Fruit fly (Drosophila melanogaster) whole organism, embryonic: ENCODE measurements around the gene CG10063.

Experiments
- Atf6 ChIP-seq: fragments of 200-800 bp; sonication (Bioruptor generic); IDR thresholded peaks from 2 replicates; pipeline ENCODE4 v1.3.6; 2022; ENCODE audit warnings: missing biosample characterization, missing genetic modification characterization
- Bteb2 ChIP-seq: fragments of 200-800 bp; sonication (Bioruptor generic); optimal IDR thresholded peaks from 2 replicates; lab custom pipeline; 2016; ENCODE audit warnings: missing biosample characterization, missing genetic modification characterization
- CG10147 ChIP-seq: fragments of 200-800 bp; sonication (Bioruptor generic); optimal IDR thresholded peaks from 2 replicates; lab custom pipeline; 2019; ENCODE audit warnings: missing biosample characterization, mild to moderate bottlenecking, missing genetic modification characterization, moderate library complexity
- CG11093 ChIP-seq: fragments of 200-800 bp; sonication (Bioruptor generic); IDR thresholded peaks from 3 replicates; pipeline ENCODE4 v1.3.6; 2022; ENCODE audit warnings: missing biosample characterization, missing genetic modification characterization
- CG11398 ChIP-seq: fragments of 200-800 bp; sonication (Bioruptor generic); optimal IDR thresholded peaks from 2 replicates; lab custom pipeline; 2016; ENCODE audit warnings: missing biosample characterization, missing genetic modification characterization
- CG12659 ChIP-seq: fragments of 200-800 bp; sonication (Bioruptor generic); optimal IDR thresholded peaks from 3 replicates; lab custom pipeline; 2017; ENCODE audit warnings: mild to moderate bottlenecking, missing biosample characterization, missing genetic modification reagents, missing genetic modification characterization
- CG14860 ChIP-seq: fragments of 200-800 bp; sonication (Bioruptor generic); IDR thresholded peaks from 3 replicates; pipeline ENCODE4 v1.3.6; 2022; ENCODE audit warnings: missing biosample characterization, missing genetic modification characterization; ENCODE audit not compliant: partially characterized antibody
- CG15479 ChIP-seq: fragments of 200-800 bp; sonication (Bioruptor generic); optimal IDR thresholded peaks from 3 replicates; lab custom pipeline; 2019; ENCODE audit warnings: missing biosample characterization, mild to moderate bottlenecking, missing genetic modification characterization, moderate library complexity
- CG15514 ChIP-seq: fragments of 200-800 bp; sonication (Bioruptor generic); optimal IDR thresholded peaks from 3 replicates; lab custom pipeline; 2017; ENCODE audit warnings: missing biosample characterization, missing genetic modification characterization, mild to moderate bottlenecking, moderate library complexity, missing genetic modification reagents
- CG17612 ChIP-seq: fragments of 200-800 bp; sonication (Bioruptor generic); IDR thresholded peaks from 2 replicates; pipeline ENCODE4 v1.3.6; 2022; ENCODE audit warnings: missing biosample characterization, missing genetic modification characterization
- CG18619 ChIP-seq: fragments of 200-800 bp; sonication (Bioruptor generic); optimal IDR thresholded peaks from 3 replicates; lab custom pipeline; 2017; ENCODE audit warnings: missing biosample characterization, mild to moderate bottlenecking, missing genetic modification characterization
- CG31365 ChIP-seq: fragments of 200-800 bp; sonication (Bioruptor generic); optimal IDR thresholded peaks from 2 replicates; lab custom pipeline; 2018; ENCODE audit warnings: missing biosample characterization, mild to moderate bottlenecking, missing genetic modification characterization
- CG32532 ChIP-seq: fragments of 200-800 bp; sonication (Bioruptor generic); IDR thresholded peaks from 2 replicates; pipeline ENCODE4 v1.3.6; 2022; ENCODE audit warnings: missing biosample characterization, missing genetic modification characterization
- CG32767 ChIP-seq: fragments of 200-800 bp; sonication (Bioruptor generic); IDR thresholded peaks from 2 replicates; pipeline ENCODE4 v1.3.6; 2022; ENCODE audit warnings: missing biosample characterization, missing genetic modification characterization
- CG3847 ChIP-seq: fragments of 200-800 bp; sonication (Bioruptor generic); IDR thresholded peaks from 2 replicates; pipeline ENCODE4 v1.3.6; 2022; ENCODE audit warnings: missing biosample characterization, missing genetic modification characterization
- CG4404 ChIP-seq: fragments of 200-800 bp; sonication (Bioruptor generic); IDR thresholded peaks from 2 replicates; pipeline ENCODE4 v1.3.6; 2022; ENCODE audit warnings: missing biosample characterization, missing genetic modification characterization
- CG5953 ChIP-seq: fragments of 200-800 bp; sonication (Bioruptor generic); IDR thresholded peaks from 2 replicates; pipeline ENCODE4 v1.3.6; 2022; ENCODE audit warnings: missing biosample characterization, missing genetic modification characterization
- CG8089 ChIP-seq: fragments of 200-800 bp; sonication (Bioruptor generic); optimal IDR thresholded peaks from 3 replicates; lab custom pipeline; 2016; ENCODE audit warnings: missing biosample characterization, missing genetic modification characterization
- CG8281 ChIP-seq: fragments of 200-800 bp; sonication (Bioruptor generic); optimal IDR thresholded peaks from 2 replicates; lab custom pipeline; 2018; ENCODE audit warnings: missing biosample characterization, mild to moderate bottlenecking, missing genetic modification characterization, moderate library complexity
- CG9817 ChIP-seq: fragments of 200-800 bp; sonication (Bioruptor generic); optimal IDR thresholded peaks from 2 replicates; lab custom pipeline; 2018; ENCODE audit warnings: missing biosample characterization, mild to moderate bottlenecking, missing genetic modification characterization, moderate library complexity
- CkIIα-i1 ChIP-seq: fragments of 200-800 bp; sonication (Bioruptor generic); IDR thresholded peaks from 2 replicates; pipeline ENCODE4 v1.3.6; 2022; ENCODE audit warnings: missing biosample characterization, missing genetic modification characterization
- Gsc ChIP-seq: fragments of 200-800 bp; sonication (Bioruptor generic); IDR thresholded peaks from 2 replicates; pipeline ENCODE4 v1.3.6; 2022; ENCODE audit warnings: missing biosample characterization, missing genetic modification characterization
- Hmx ChIP-seq: fragments of 200-800 bp; sonication (Bioruptor generic); optimal IDR thresholded peaks from 2 replicates; lab custom pipeline; 2016; ENCODE audit warnings: missing biosample characterization, missing genetic modification characterization
- Meics ChIP-seq: fragments of 200-800 bp; sonication (Bioruptor generic); optimal IDR thresholded peaks from 2 replicates; lab custom pipeline; 2017; ENCODE audit warnings: missing biosample characterization, mild to moderate bottlenecking, missing genetic modification characterization
- NC2α ChIP-seq: fragments of 200-800 bp; sonication (Bioruptor generic); optimal IDR thresholded peaks from 2 replicates; lab custom pipeline; 2016; ENCODE audit warnings: missing biosample characterization, missing genetic modification characterization
- Nf-YB ChIP-seq: fragments of 200-800 bp; sonication (Bioruptor generic); optimal IDR thresholded peaks from 3 replicates; lab custom pipeline; 2019; ENCODE audit warnings: missing biosample characterization, mild to moderate bottlenecking, missing genetic modification characterization, moderate library complexity
- Oaz ChIP-seq: fragments of 200-800 bp; sonication (Bioruptor generic); IDR thresholded peaks from 2 replicates; pipeline ENCODE4 v1.3.6; 2022; ENCODE audit warnings: missing biosample characterization, missing genetic modification characterization
- Rfx ChIP-seq: fragments of 200-800 bp; sonication (Bioruptor generic); IDR thresholded peaks from 2 replicates; pipeline ENCODE4 v1.3.6; 2022; ENCODE audit warnings: missing biosample characterization, missing genetic modification characterization
- Sry-δ ChIP-seq: fragments of 200-800 bp; sonication (Bioruptor generic); optimal IDR thresholded peaks from 2 replicates; lab custom pipeline; 2016; ENCODE audit warnings: missing biosample characterization, missing genetic modification characterization
- YL-1 ChIP-seq: fragments of 200-800 bp; sonication (Bioruptor generic); optimal IDR thresholded peaks from 3 replicates; lab custom pipeline; 2017; ENCODE audit warnings: missing biosample characterization, mild to moderate bottlenecking, missing genetic modification characterization
- ase ChIP-seq: fragments of 200-800 bp; sonication (Bioruptor generic); IDR thresholded peaks from 3 replicates; pipeline ENCODE4 v1.3.6; 2022; ENCODE audit warnings: missing biosample characterization, missing genetic modification characterization
- bigmax ChIP-seq: fragments of 200-800 bp; sonication (Bioruptor generic); optimal IDR thresholded peaks from 2 replicates; lab custom pipeline; 2018; ENCODE audit warnings: missing biosample characterization, mild to moderate bottlenecking, missing genetic modification characterization
- dati ChIP-seq: fragments of 200-800 bp; sonication (Bioruptor generic); IDR thresholded peaks from 2 replicates; pipeline ENCODE4 v1.3.6; 2022; ENCODE audit warnings: missing biosample characterization, missing genetic modification characterization
- en ChIP-seq: fragments of 200-800 bp; sonication (Bioruptor generic); optimal IDR thresholded peaks from 2 replicates; lab custom pipeline; 2016; ENCODE audit warnings: missing biosample characterization, missing genetic modification characterization
- fd102C ChIP-seq: fragments of 200-800 bp; sonication (Bioruptor generic); optimal IDR thresholded peaks from 2 replicates; lab custom pipeline; 2018; ENCODE audit warnings: missing biosample characterization, mild to moderate bottlenecking, missing genetic modification characterization, moderate library complexity
- fd64A ChIP-seq: fragments of 200-800 bp; sonication (Bioruptor generic); optimal IDR thresholded peaks from 3 replicates; lab custom pipeline; 2018; ENCODE audit warnings: missing biosample characterization, mild to moderate bottlenecking, missing genetic modification characterization
- ham ChIP-seq: fragments of 200-800 bp; sonication (Bioruptor generic); IDR thresholded peaks from 2 replicates; pipeline ENCODE4 v1.3.6; 2022; ENCODE audit warnings: missing biosample characterization, missing genetic modification characterization
- ind ChIP-seq: fragments of 200-800 bp; sonication (Bioruptor generic); optimal IDR thresholded peaks from 3 replicates; lab custom pipeline; 2016; ENCODE audit warnings: missing biosample characterization, missing genetic modification characterization
- inv ChIP-seq: fragments of 200-800 bp; sonication (Bioruptor generic); IDR thresholded peaks from 2 replicates; pipeline ENCODE4 v1.3.6; 2022; ENCODE audit warnings: missing biosample characterization, missing genetic modification characterization; ENCODE audit not compliant: partially characterized antibody
- knrl ChIP-seq: fragments of 200-800 bp; sonication (Bioruptor generic); IDR thresholded peaks from 3 replicates; pipeline ENCODE4 v1.3.6; 2022; ENCODE audit warnings: missing biosample characterization, missing genetic modification characterization; ENCODE audit not compliant: partially characterized antibody
- nmo ChIP-seq: fragments of 200-800 bp; sonication (Bioruptor generic); optimal IDR thresholded peaks from 2 replicates; lab custom pipeline; 2018; ENCODE audit warnings: missing biosample characterization, mild to moderate bottlenecking, missing genetic modification characterization, moderate library complexity
- prd ChIP-seq, 3 experiments: fragments of >200 bp in 2 of 3; fragments of 200-800 bp in 1 of 3; sonication (Bioruptor generic) in 1 of 3; optimal IDR thresholded peaks in 2 of 3; IDR thresholded peaks in 1 of 3; 2 replicates in 2 of 3; 3 replicates in 1 of 3; pipeline versions ENCODE4 v1.3.6 to Lab custom; 2017 to 2022; ENCODE audit warnings: missing biosample characterization in 1 of 3, missing genetic modification characterization in 1 of 3
- psq ChIP-seq: fragments of 200-800 bp; sonication (Bioruptor generic); optimal IDR thresholded peaks from 2 replicates; lab custom pipeline; 2017; ENCODE audit warnings: missing biosample characterization, missing genetic modification characterization
- rib ChIP-seq: fragments of 200-800 bp; sonication (Bioruptor generic); IDR thresholded peaks from 2 replicates; pipeline ENCODE4 v1.3.6; 2022; ENCODE audit warnings: missing biosample characterization, missing genetic modification characterization
- salm ChIP-seq: fragments of 200-800 bp; sonication (Bioruptor generic); optimal IDR thresholded peaks from 2 replicates; lab custom pipeline; 2018; ENCODE audit warnings: missing biosample characterization, mild to moderate bottlenecking, missing genetic modification characterization
- unc-4 ChIP-seq: fragments of 200-800 bp; sonication (Bioruptor generic); IDR thresholded peaks from 2 replicates; pipeline ENCODE4 v1.3.6; 2022; ENCODE audit warnings: missing biosample characterization, missing genetic modification characterization; ENCODE audit not compliant: partially characterized antibody
- wor ChIP-seq: fragments of 200-800 bp; sonication (Bioruptor generic); IDR thresholded peaks from 2 replicates; pipeline ENCODE4 v1.3.6; 2022; ENCODE audit warnings: missing biosample characterization, missing genetic modification characterization
- zfh1 ChIP-seq: fragments of 200-800 bp; sonication (Bioruptor generic); IDR thresholded peaks from 3 replicates; pipeline ENCODE4 v1.3.6; 2022; ENCODE audit warnings: missing biosample characterization, missing genetic modification characterization

The CG10063 gene

dm6 chr3L:6955254-6956229, 16.7 kb downstream of the CG10063 start, which contains the start of the genes CG10077 and CG9948 (continued):
- TF ChIP-seq CG14860 (GFP tag; lab: Robert Waterston, UW) (peak; percentile 82), Bteb2 (GFP tag; lab: Kevin White, UChicago) (peak; percentile 37), YL-1 (GFP tag; lab: Kevin White, UChicago) (peak; percentile 87), prd (optimal IDR thresholded peaks at IDR 0.05; lab: Kevin White, UChicago) (no peak), prd (GFP tag; IDR thresholded peaks at IDR 0.05; lab: Robert Waterston, UW) (peak; percentile 96), fd102C (GFP tag; lab: Kevin White, UChicago) (peak; percentile 27), zfh1 (peak; percentile 94), ase (peak; percentile 88), CG18619 (GFP tag; lab: Kevin White, UChicago) (peak; percentile 85), knrl (GFP tag; lab: Robert Waterston, UW) (peak; percentile 75; the same call in 2 of the 3 replicates), rib (GFP tag; lab: Robert Waterston, UW) (peak; percentile 62), en (no peak), wor (GFP tag; lab: Robert Waterston, UW) (peak; percentile 79), CG10147 (GFP tag; lab: Kevin White, UChicago) (peak; percentile 86), unc-4 (GFP tag; lab: Robert Waterston, UW) (peak; percentile 81), Hmx (peak; percentile 65), CG5953 (GFP tag; lab: Robert Waterston, UW) (peak; percentile 83), Gsc (GFP tag; lab: Robert Waterston, UW) (peak; percentile 66), CG8089 (GFP tag; lab: Kevin White, UChicago) (no peak), NC2α (GFP tag; lab: Kevin White, UChicago) (peak; percentile 18), CG17612 (peak; percentile 79), CG31365 (tag; lab: Kevin White, UChicago) (peak; percentile 57), ind (GFP tag; lab: Kevin White, UChicago) (peak; percentile 89), CG11398 (no peak), ham (GFP tag; lab: Robert Waterston, UW) (peak; percentile 53; the same call in 1 of the 2 replicates), bigmax (GFP tag; lab: Kevin White, UChicago) (peak; percentile 19), CG15514 (GFP tag; lab: Kevin White, UChicago) (peak; percentile 77), Oaz (GFP tag; lab: Robert Waterston, UW) (peak; percentile 85), dati (peak; percentile 71), CG12659 (GFP tag; lab: Kevin White, UChicago) (peak; percentile 86), Atf6 (peak; percentile 93), CkIIα-i1 (no peak; the same call in 1 of the 2 replicates), CG15479 (GFP tag; lab: Kevin White, UChicago) (no peak), psq (GFP tag; lab: Kevin White, UChicago) (peak; percentile 8), nmo (GFP tag; lab: Kevin White, UChicago) (peak; percentile 91), Nf-YB (peak; percentile 71), inv (GFP tag; lab: Robert Waterston, UW) (peak; percentile 63), Sry-δ (GFP tag; lab: Kevin White, UChicago) (peak; percentile 80), fd64A (GFP tag; lab: Kevin White, UChicago) (peak; percentile 51), CG4404 (GFP tag; lab: Robert Waterston, UW) (peak; percentile 73), CG9817 (tag; lab: Kevin White, UChicago) (peak; percentile 92), CG32532 (GFP tag; lab: Robert Waterston, UW) (peak; percentile 95), Rfx (GFP tag; lab: Robert Waterston, UW) (peak; percentile 94), CG32767 (peak; percentile 86), Meics (peak; percentile 90), CG3847 (GFP tag; lab: Robert Waterston, UW) (peak; percentile 89), CG11093 (peak; percentile 83), CG8281 (tag; lab: Kevin White, UChicago) (peak; percentile 69), salm (tag; lab: Kevin White, UChicago) (peak; percentile 85)
